Fruit fly (Drosophila melanogaster): ENCODE results near the gene CG34174.

DNA sequence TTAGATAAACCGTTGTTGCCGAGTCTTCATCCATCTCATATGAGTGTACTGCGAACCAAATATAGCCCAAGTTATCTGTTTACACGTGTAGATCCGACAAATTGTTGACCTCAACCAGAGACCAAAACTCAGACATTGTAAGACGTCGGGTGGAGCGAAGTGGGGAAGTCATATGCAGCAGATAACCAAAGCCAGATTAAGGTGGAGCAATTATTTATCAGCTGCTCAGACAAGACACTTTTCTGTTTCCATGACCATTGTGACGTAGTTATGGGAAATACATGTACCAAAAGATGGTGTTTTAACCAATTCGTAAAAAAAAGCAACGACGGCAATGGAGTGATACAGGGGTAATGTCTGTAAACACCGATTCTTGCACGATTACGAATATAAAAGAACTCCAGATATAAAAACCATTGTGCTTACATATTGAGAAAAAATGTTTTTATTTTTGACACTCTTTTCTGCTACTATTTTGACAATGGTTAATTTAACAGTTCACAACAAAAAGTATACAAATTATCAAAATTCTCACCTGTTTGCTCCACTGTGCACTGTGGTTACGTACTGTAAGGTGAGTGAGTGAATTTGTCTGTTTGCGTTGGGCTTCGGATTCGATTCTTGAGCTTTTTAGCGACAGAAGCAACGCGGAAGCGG lies 36.6 kb upstream of the CG34174 start:
- TF ChIP-seq Myc (optimal IDR thresholded peaks at IDR 0.05), result no peak
- no peak for TF ChIP-seq h (optimal IDR thresholded peaks at IDR 0.05)
